Worm (Caenorhabditis elegans) whole organism, late embryonic: ENCODE data around the gene C44B7.5.

Source experiments
- C08G9.2 ChIP-seq: sonication (generic microtip); optimal IDR thresholded peaks from 2 replicates; lab custom pipeline; 2016; ENCODE audit warnings: mild to moderate bottlenecking, missing genetic modification characterization, moderate library complexity, missing compliant biosample characterization
- F13H6.1 ChIP-seq: sonication (generic microtip); optimal IDR thresholded peaks from 2 replicates; lab custom pipeline; 2016; ENCODE audit warnings: missing genetic modification characterization, missing compliant biosample characterization
- K02D7.2 ChIP-seq: sonication (generic microtip); optimal IDR thresholded peaks from 2 replicates; lab custom pipeline; 2017; ENCODE audit warnings: mild to moderate bottlenecking, missing genetic modification characterization, missing compliant biosample characterization
- K09A11.1 ChIP-seq: sonication (generic microtip); optimal IDR thresholded peaks from 2 replicates; lab custom pipeline; 2017; ENCODE audit warnings: antibody characterized with exemption, mild to moderate bottlenecking, missing genetic modification characterization, missing compliant biosample characterization; ENCODE audit not compliant: insufficient read depth
- T23F11.4 ChIP-seq: fragments of 200-800 bp; sonication (Bioruptor generic); optimal IDR thresholded peaks from 2 replicates; lab custom pipeline; 2018; ENCODE audit warnings: mild to moderate bottlenecking, missing genetic modification characterization, missing compliant biosample characterization
- ahr-1 ChIP-seq: sonication (generic microtip); optimal IDR thresholded peaks from 2 replicates; lab custom pipeline; 2016; ENCODE audit warnings: missing genetic modification characterization, missing compliant biosample characterization
- ama-1 ChIP-seq: fragments of 150-350 bp; optimal IDR thresholded peaks from 2 replicates; lab custom pipeline; 2014
- ceh-14 ChIP-seq: sonication (generic microtip); optimal IDR thresholded peaks from 2 replicates; lab custom pipeline; 2016; ENCODE audit warnings: missing genotype, missing genetic modification characterization, missing compliant biosample characterization
- ceh-18 ChIP-seq: sonication (generic microtip); optimal IDR thresholded peaks from 2 replicates; lab custom pipeline; 2016; ENCODE audit warnings: missing genetic modification characterization, missing compliant biosample characterization
- ceh-19 ChIP-seq: fragments of 200-800 bp; sonication (Bioruptor generic); optimal IDR thresholded peaks from 2 replicates; lab custom pipeline; 2018; ENCODE audit warnings: mild to moderate bottlenecking, missing genetic modification characterization, missing compliant biosample characterization
- ceh-2 ChIP-seq: sonication (generic microtip); optimal IDR thresholded peaks from 2 replicates; lab custom pipeline; 2016; ENCODE audit warnings: missing genotype, missing genetic modification characterization, missing compliant biosample characterization
- ceh-22 ChIP-seq: sonication (generic microtip); optimal IDR thresholded peaks from 2 replicates; lab custom pipeline; 2017; ENCODE audit warnings: missing biosample characterization, missing genetic modification characterization
- ceh-24 ChIP-seq: sonication (generic microtip); optimal IDR thresholded peaks from 2 replicates; lab custom pipeline; 2016; ENCODE audit warnings: mild to moderate bottlenecking, missing genetic modification characterization, missing compliant biosample characterization
- ceh-30 ChIP-seq: fragments of 150-350 bp; optimal IDR thresholded peaks from 2 replicates; lab custom pipeline; 2014; ENCODE audit warnings: missing biosample characterization, missing genetic modification characterization
- ceh-31 ChIP-seq: sonication (generic microtip); optimal IDR thresholded peaks from 2 replicates; lab custom pipeline; 2016; ENCODE audit warnings: missing genetic modification characterization, missing compliant biosample characterization
- ceh-34 ChIP-seq: sonication (generic microtip); optimal IDR thresholded peaks from 2 replicates; lab custom pipeline; 2016; ENCODE audit warnings: mild to moderate bottlenecking, missing genetic modification characterization, missing compliant biosample characterization
- ceh-45 ChIP-seq: fragments of 200-800 bp; sonication (Bioruptor generic); IDR thresholded peaks from 2 replicates; pipeline ENCODE4 v1.3.6; 2022; ENCODE audit warnings: missing genetic modification reagents, missing genetic modification characterization, missing compliant biosample characterization
- ceh-48 ChIP-seq: sonication (generic microtip); optimal IDR thresholded peaks from 2 replicates; lab custom pipeline; 2016; ENCODE audit warnings: missing genetic modification characterization, inconsistent platforms, missing compliant biosample characterization
- che-1 ChIP-seq: sonication (generic microtip); optimal IDR thresholded peaks from 2 replicates; lab custom pipeline; 2016; ENCODE audit warnings: mild to moderate bottlenecking, missing genetic modification characterization, missing compliant biosample characterization
- dmd-4 ChIP-seq: sonication (generic microtip); optimal IDR thresholded peaks from 2 replicates; lab custom pipeline; 2016; ENCODE audit warnings: borderline replicate concordance, missing genetic modification characterization, missing compliant biosample characterization
- elt-2 ChIP-seq: sonication (generic microtip); optimal IDR thresholded peaks from 2 replicates; lab custom pipeline; 2016; ENCODE audit warnings: missing genetic modification reagents, missing genetic modification characterization, missing compliant biosample characterization
- elt-4 ChIP-seq: sonication (generic microtip); optimal IDR thresholded peaks from 2 replicates; lab custom pipeline; 2016; ENCODE audit warnings: missing genetic modification characterization, missing compliant biosample characterization
- fax-1 ChIP-seq: sonication (generic microtip); optimal IDR thresholded peaks from 2 replicates; lab custom pipeline; 2016; ENCODE audit warnings: missing genotype, missing genetic modification characterization, missing compliant biosample characterization
- fkh-10 ChIP-seq: fragments of 150-350 bp; optimal IDR thresholded peaks from 2 replicates; lab custom pipeline; 2014; ENCODE audit warnings: missing biosample characterization, missing genetic modification reagents, missing genetic modification characterization
- gmeb-2 ChIP-seq: sonication (generic microtip); optimal IDR thresholded peaks from 2 replicates; lab custom pipeline; 2016; ENCODE audit warnings: missing genetic modification characterization, inconsistent platforms, missing compliant biosample characterization
- hlh-13 ChIP-seq: fragments of 200-800 bp; sonication (Bioruptor generic); optimal IDR thresholded peaks from 2 replicates; lab custom pipeline; 2018; ENCODE audit warnings: mild to moderate bottlenecking, missing genetic modification characterization, missing compliant biosample characterization
- hlh-30 ChIP-seq: sonication (generic microtip); optimal IDR thresholded peaks from 2 replicates; lab custom pipeline; 2017; ENCODE audit warnings: antibody characterized with exemption, missing genetic modification characterization, missing compliant biosample characterization; ENCODE audit not compliant: insufficient read depth
- hlh-6 ChIP-seq: sonication (generic microtip); optimal IDR thresholded peaks from 2 replicates; lab custom pipeline; 2016; ENCODE audit warnings: missing genotype, missing genetic modification characterization, missing compliant biosample characterization
- hlh-8 ChIP-seq: sonication (generic microtip); optimal IDR thresholded peaks from 2 replicates; lab custom pipeline; 2016; ENCODE audit warnings: missing genotype, missing genetic modification characterization, missing compliant biosample characterization
- lim-6 ChIP-seq: sonication (generic microtip); optimal IDR thresholded peaks from 2 replicates; lab custom pipeline; 2016; ENCODE audit warnings: missing genetic modification characterization, missing compliant biosample characterization
- nfya-1 ChIP-seq: sonication (generic microtip); optimal IDR thresholded peaks from 2 replicates; lab custom pipeline; 2017; ENCODE audit warnings: missing genetic modification characterization, mild to moderate bottlenecking, missing compliant biosample characterization, antibody characterized with exemption, moderate library complexity
- nhr-11 ChIP-seq: fragments of 150-350 bp; optimal IDR thresholded peaks from 2 replicates; lab custom pipeline; 2014; ENCODE audit warnings: missing biosample characterization, missing genetic modification characterization
- nhr-232 ChIP-seq: sonication (generic microtip); optimal IDR thresholded peaks from 2 replicates; lab custom pipeline; 2016; ENCODE audit warnings: missing genetic modification characterization, missing compliant biosample characterization
- npax-4 ChIP-seq: sonication (generic microtip); optimal IDR thresholded peaks from 2 replicates; lab custom pipeline; 2016; ENCODE audit warnings: missing genetic modification characterization, missing compliant biosample characterization
- pag-3 ChIP-seq: sonication (generic microtip); optimal IDR thresholded peaks from 2 replicates; lab custom pipeline; 2016; ENCODE audit warnings: missing compliant biosample characterization, missing genetic modification characterization, borderline replicate concordance
- pax-1 ChIP-seq: fragments of 150-350 bp; optimal IDR thresholded peaks from 2 replicates; lab custom pipeline; 2014; ENCODE audit warnings: missing biosample characterization, missing genetic modification characterization
- pha-4 ChIP-seq: fragments of 150-350 bp; optimal IDR thresholded peaks from 2 replicates; lab custom pipeline; 2018; ENCODE audit warnings: missing biosample characterization, missing genetic modification reagents, missing genetic modification characterization
- pqm-1 ChIP-seq: sonication (generic microtip); optimal IDR thresholded peaks from 2 replicates; lab custom pipeline; 2016; ENCODE audit warnings: missing genetic modification characterization, missing compliant biosample characterization
- pros-1 ChIP-seq: fragments of 150-350 bp; optimal IDR thresholded peaks from 2 replicates; lab custom pipeline; 2014; ENCODE audit warnings: missing biosample characterization, missing genetic modification reagents, missing genetic modification characterization
- rnt-1 ChIP-seq: sonication (generic microtip); optimal IDR thresholded peaks from 2 replicates; lab custom pipeline; 2016; ENCODE audit warnings: missing genetic modification characterization, missing compliant biosample characterization
- sox-2 ChIP-seq: fragments of 200-800 bp; sonication (Bioruptor generic); IDR thresholded peaks from 2 replicates; pipeline ENCODE4 v1.3.6; 2022; ENCODE audit warnings: missing genetic modification reagents, missing genetic modification characterization, missing compliant biosample characterization
- sox-4 ChIP-seq: sonication (generic microtip); optimal IDR thresholded peaks from 2 replicates; lab custom pipeline; 2017; ENCODE audit warnings: mild to moderate bottlenecking, missing genetic modification characterization, inconsistent platforms, missing compliant biosample characterization
- syd-9 ChIP-seq: sonication (generic microtip); optimal IDR thresholded peaks from 2 replicates; lab custom pipeline; 2016; ENCODE audit warnings: mild to moderate bottlenecking, missing genetic modification characterization, moderate library complexity, missing compliant biosample characterization
- tbx-2 ChIP-seq: sonication (generic microtip); optimal IDR thresholded peaks from 2 replicates; lab custom pipeline; 2016; ENCODE audit warnings: missing genetic modification characterization, missing compliant biosample characterization
- ttx-3 ChIP-seq: sonication (generic microtip); optimal IDR thresholded peaks from 2 replicates; lab custom pipeline; 2016; ENCODE audit warnings: missing genetic modification reagents, missing genetic modification characterization, missing compliant biosample characterization
- unc-3 ChIP-seq, 2 experiments: fragments of 200-800 bp in 1 of 2; sonication (Bioruptor generic) in 1 of 2; sonication (generic microtip) in 1 of 2; conservative IDR thresholded peaks in 1 of 2; optimal IDR thresholded peaks in 1 of 2; 2 replicates each; pipeline versions ENCODE4 v1.3.6 to Lab custom; 2016 to 2022; ENCODE audit warnings: missing compliant biosample characterization in 2 of 2, missing genetic modification characterization in 2 of 2, missing genetic modification reagents in 1 of 2
- unc-42 ChIP-seq: sonication (generic microtip); optimal IDR thresholded peaks from 2 replicates; lab custom pipeline; 2016; ENCODE audit warnings: missing genotype, missing genetic modification characterization, missing compliant biosample characterization
- unc-55 ChIP-seq: sonication (generic microtip); optimal IDR thresholded peaks from 2 replicates; lab custom pipeline; 2017; ENCODE audit warnings: missing biosample characterization, missing genetic modification reagents, missing genetic modification characterization
- unc-86 ChIP-seq: sonication (generic microtip); optimal IDR thresholded peaks from 2 replicates; lab custom pipeline; 2016; ENCODE audit warnings: missing genetic modification characterization, missing compliant biosample characterization
- ztf-16 ChIP-seq: sonication (generic microtip); optimal IDR thresholded peaks from 2 replicates; lab custom pipeline; 2017; ENCODE audit warnings: missing genetic modification characterization, missing compliant biosample characterization

C44B7.5 gene

DNA sequence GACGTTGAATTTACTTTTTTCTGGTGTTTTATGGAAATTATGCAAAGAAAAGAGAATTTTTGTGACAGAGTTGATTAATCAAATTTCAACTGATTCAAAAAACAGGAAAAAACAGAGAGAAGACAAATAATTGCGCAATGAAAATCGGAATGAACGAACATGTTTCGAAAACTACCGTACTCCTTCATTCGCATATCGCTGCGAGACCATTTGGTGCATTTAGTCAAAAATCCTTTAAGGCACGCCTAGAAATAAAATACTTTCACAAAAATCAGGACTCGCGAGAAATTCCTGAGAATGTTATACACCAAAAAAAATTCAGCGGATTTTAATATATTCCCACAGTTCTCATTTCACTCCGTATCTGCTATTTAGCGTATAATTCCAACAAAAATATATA is 12.3 kb downstream of the C44B7.5 start:
- TF ChIP-seq K09A11.1 (tag; lab: Kevin White, UChicago) (no peak), npax-4 (no peak), hlh-13 (GFP tag; lab: Kevin White, UChicago) (no peak), pqm-1 (tag; lab: Kevin White, UChicago) (no peak), ceh-14 (tag; lab: Kevin White, UChicago) (no peak), ztf-16 (tag; lab: Kevin White, UChicago) (no peak), gmeb-2 (tag; lab: Kevin White, UChicago) (no peak), nhr-232 (tag; lab: Kevin White, UChicago) (no peak), unc-42 (tag; lab: Kevin White, UChicago) (no peak), ceh-48 (tag; lab: Kevin White, UChicago) (no peak), nhr-11 (no peak)

DNA sequence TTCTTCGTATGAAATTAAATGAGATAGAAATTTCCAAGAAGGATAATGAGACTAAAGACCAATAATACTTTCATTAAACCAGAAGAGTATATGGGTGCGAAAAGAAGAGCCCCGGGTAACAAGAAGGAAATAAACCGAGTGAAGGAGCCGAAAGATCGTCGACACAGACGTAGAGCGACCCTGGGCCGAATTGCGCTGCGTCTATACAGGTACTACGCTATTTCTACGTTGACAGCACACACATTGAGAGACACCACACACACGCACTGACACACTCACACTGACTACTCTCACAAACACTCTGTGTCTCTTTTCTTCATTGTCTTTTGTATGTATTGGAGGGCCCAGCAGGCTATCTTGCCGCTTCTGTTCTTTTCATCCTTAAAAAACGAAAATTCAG is 13.6 kb downstream of the C44B7.5 start:
- TF ChIP-seq ceh-48 (tag; lab: Kevin White, UChicago) (peak; percentile 9), K02D7.2 (no peak), ahr-1 (tag; lab: Kevin White, UChicago) (no peak), ceh-2 (tag; lab: Kevin White, UChicago) (peak; percentile 63), nhr-232 (tag; lab: Kevin White, UChicago) (peak; percentile 27), unc-86 (tag; lab: Kevin White, UChicago) (peak; percentile 21), ceh-30 (tag; lab: Kevin White, UChicago) (peak; percentile 15), unc-42 (tag; lab: Kevin White, UChicago) (peak; percentile 50), unc-55 (peak; percentile 63), ceh-24 (tag; lab: Kevin White, UChicago) (no peak), sox-2 (GFP tag; lab: Robert Waterston, UW) (no peak; the same call in 1 of the 2 replicates), ceh-22 (tag; lab: Kevin White, UChicago) (no peak), fkh-10 (GFP tag; lab: Kevin White, UChicago) (no peak), tbx-2 (tag; lab: Kevin White, UChicago) (peak; percentile 82), fax-1 (tag; lab: Kevin White, UChicago) (peak; percentile 24), ceh-19 (GFP tag; lab: Kevin White, UChicago) (peak; percentile 31), ceh-18 (tag; lab: Kevin White, UChicago) (peak; percentile 57), elt-4 (no peak), ceh-34 (peak; percentile 67), C08G9.2 (tag; lab: Kevin White, UChicago) (no peak), nfya-1 (tag; lab: Kevin White, UChicago) (peak; percentile 56), ceh-45 (GFP tag; lab: Robert Waterston, UW) (no peak), lim-6 (tag; lab: Kevin White, UChicago) (no peak), pqm-1 (tag; lab: Kevin White, UChicago) (no peak), sox-4 (no peak), elt-2 (tag; lab: Kevin White, UChicago) (peak; percentile 53), ztf-16 (tag; lab: Kevin White, UChicago) (no peak), hlh-30 (tag; lab: Kevin White, UChicago) (no peak), unc-3 (GFP tag; conservative IDR thresholded peaks at IDR 0.05; lab: Robert Waterston, UW) (no peak), unc-3 (tag; optimal IDR thresholded peaks at IDR 0.05; lab: Kevin White, UChicago) (peak; percentile 27), pha-4 (tag; lab: Kevin White, UChicago) (no peak), npax-4 (no peak), ama-1 (lab: Kevin White, UChicago) (no peak), ceh-14 (tag; lab: Kevin White, UChicago) (peak; percentile 22), pros-1 (tag; lab: Kevin White, UChicago) (peak; percentile 25), ttx-3 (tag; lab: Kevin White, UChicago) (no peak), rnt-1 (tag; lab: Kevin White, UChicago) (peak; percentile 41), K09A11.1 (tag; lab: Kevin White, UChicago) (peak; percentile 8), pax-1 (tag; lab: Kevin White, UChicago) (no peak), hlh-6 (peak; percentile 17), T23F11.4 (no peak), pag-3 (no peak), F13H6.1 (tag; lab: Kevin White, UChicago) (no peak), ceh-31 (peak; percentile 82), hlh-8 (tag; lab: Kevin White, UChicago) (peak; percentile 32), che-1 (tag; lab: Kevin White, UChicago) (peak; percentile 23), syd-9 (tag; lab: Kevin White, UChicago) (no peak), dmd-4 (tag; lab: Kevin White, UChicago) (no peak)
